Fruit fly (Drosophila melanogaster): ENCODE results near the gene Amnionless.

Amnionless gene

dm6 chr2L:285596-286023 is 3.3 kb downstream of the Amnionless start (continued):
- TF ChIP-seq CG6689 (GFP tag; IDR thresholded peaks at IDR 0.05) = peak; percentile 83
- TF ChIP-seq D (optimal IDR thresholded peaks at IDR 0.05) = no peak
- peak; percentile 12 for TF ChIP-seq D (GFP tag; optimal IDR thresholded peaks at IDR 0.05)
- TF ChIP-seq tx (GFP tag; optimal IDR thresholded peaks at IDR 0.05) = peak; percentile 31
- TF ChIP-seq Bgb (GFP tag; IDR thresholded peaks at IDR 0.05; ENCODE audit: partially characterized antibody) = peak; percentile 53; the same call in 1 of the 2 replicates
- no peak for TF ChIP-seq CG43689 (GFP tag; IDR thresholded peaks at IDR 0.05)
- peak; percentile 51 for TF ChIP-seq CG34376 (GFP tag; optimal IDR thresholded peaks at IDR 0.05)
- peak; percentile 22 for TF ChIP-seq nerfin-1 (tag; optimal IDR thresholded peaks at IDR 0.05)
- peak; percentile 75 for TF ChIP-seq vvl (GFP tag; IDR thresholded peaks at IDR 0.05)
- TF ChIP-seq E2f2 (GFP tag; IDR thresholded peaks at IDR 0.05) = peak; percentile 49; the same call in 1 of the 2 replicates
- peak; percentile 52 for TF ChIP-seq CG3847 (GFP tag; IDR thresholded peaks at IDR 0.05)
- TF ChIP-seq CG4820 (GFP tag; optimal IDR thresholded peaks at IDR 0.05) = peak; percentile 3
- peak; percentile 53 for TF ChIP-seq CG9727 (GFP tag; optimal IDR thresholded peaks at IDR 0.05)
- TF ChIP-seq Neu2 (GFP tag; optimal IDR thresholded peaks at IDR 0.05; ENCODE audit: borderline replicate concordance) = no peak
- TF ChIP-seq fu2 (GFP tag; optimal IDR thresholded peaks at IDR 0.05) = peak; percentile 21
- TF ChIP-seq onecut (GFP tag; IDR thresholded peaks at IDR 0.05) = peak; percentile 91
- peak; percentile 16 for TF ChIP-seq NC2β (GFP tag; optimal IDR thresholded peaks at IDR 0.05)
- TF ChIP-seq klu (GFP tag; IDR thresholded peaks at IDR 0.05) = no peak
- TF ChIP-seq lilli (GFP tag; optimal IDR thresholded peaks at IDR 0.05) = peak; percentile 70
- TF ChIP-seq CG8944 (GFP tag; optimal IDR thresholded peaks at IDR 0.05) = no peak
- TF ChIP-seq C15 (GFP tag; IDR thresholded peaks at IDR 0.05) = no peak
- no peak for TF ChIP-seq CG32772 (GFP tag; IDR thresholded peaks at IDR 0.05)
- TF ChIP-seq hbn (GFP tag; IDR thresholded peaks at IDR 0.05; ENCODE audit: partially characterized antibody) = 0 out of 2 replicates have a peak, but pooled peaks have one; percentile 15
- TF ChIP-seq dpn (GFP tag; optimal IDR thresholded peaks at IDR 0.05) = peak; percentile 24 to 32
- no peak for TF ChIP-seq CG15011 (GFP tag; optimal IDR thresholded peaks at IDR 0.05)
- no peak for TF ChIP-seq psq (GFP tag; optimal IDR thresholded peaks at IDR 0.05)
- TF ChIP-seq sens-2 (GFP tag; IDR thresholded peaks at IDR 0.05) = 0 out of 2 replicates have a peak, but pooled peaks have one; percentile 33
- peak; percentile 62 for TF ChIP-seq D19A (tag; optimal IDR thresholded peaks at IDR 0.05)

- peak; percentile 12 for TF ChIP-seq CG12942 (GFP tag; optimal IDR thresholded peaks at IDR 0.05)
- TF ChIP-seq Dip3 (GFP tag; optimal IDR thresholded peaks at IDR 0.05) = peak; percentile 6
- no peak for TF ChIP-seq Neu2 (GFP tag; optimal IDR thresholded peaks at IDR 0.05; ENCODE audit: borderline replicate concordance)
- TF ChIP-seq CG8765 (GFP tag; IDR thresholded peaks at IDR 0.05) = peak; percentile 48; the same call in 1 of the 2 replicates
- no peak for TF ChIP-seq CG4707 (GFP tag; optimal IDR thresholded peaks at IDR 0.05)
- peak; percentile 33; the same call in 1 of the 2 replicates for TF ChIP-seq CG10366 (GFP tag; IDR thresholded peaks at IDR 0.05)
- peak; percentile 10 for TF ChIP-seq Side (GFP tag; optimal IDR thresholded peaks at IDR 0.05)
- TF ChIP-seq chif (GFP tag; optimal IDR thresholded peaks at IDR 0.05) = peak in 1 of 2 experiments; percentile 13
- no peak for TF ChIP-seq CG18011 (GFP tag; optimal IDR thresholded peaks at IDR 0.05)
- TF ChIP-seq CG7745 (tag; optimal IDR thresholded peaks at IDR 0.05) = no peak
- peak; percentile 77 for TF ChIP-seq Sry-δ (GFP tag; optimal IDR thresholded peaks at IDR 0.05)
- 0 out of 2 replicates have a peak, but pooled peaks have one; percentile 11 for TF ChIP-seq sna (GFP tag; IDR thresholded peaks at IDR 0.05; ENCODE audit: partially characterized antibody)
- TF ChIP-seq CG9932 (GFP tag; IDR thresholded peaks at IDR 0.05) = peak; percentile 49
- peak; percentile 36 for TF ChIP-seq CG7786 (GFP tag; optimal IDR thresholded peaks at IDR 0.05)
- TF ChIP-seq pzg (GFP tag; optimal IDR thresholded peaks at IDR 0.05) = peak; percentile 71
- peak; percentile 75 for TF ChIP-seq sens (GFP tag)
- no peak for TF ChIP-seq croc (GFP tag; conservative IDR thresholded peaks at IDR 0.05)
- TF ChIP-seq bsh (GFP tag; optimal IDR thresholded peaks at IDR 0.05) = peak in 1 of 2 experiments; percentile 39
- no peak for TF ChIP-seq CG2202 (tag; optimal IDR thresholded peaks at IDR 0.05)
- TF ChIP-seq prd (optimal IDR thresholded peaks at IDR 0.05) = no peak
- TF ChIP-seq prd (GFP tag; IDR thresholded peaks at IDR 0.05) = 0 out of 3 replicates have a peak, but pooled peaks have one; percentile 43
- TF ChIP-seq Bdp1 (GFP tag; optimal IDR thresholded peaks at IDR 0.05) = no peak
- TF ChIP-seq exex (tag; optimal IDR thresholded peaks at IDR 0.05) = peak; percentile 37
- TF ChIP-seq Dad (GFP tag; optimal IDR thresholded peaks at IDR 0.05) = peak; percentile 2
- TF ChIP-seq Pdp1 (GFP tag; optimal IDR thresholded peaks at IDR 0.05) = peak in 1 of 2 experiments; percentile 57
- TF ChIP-seq CG43689 (GFP tag; IDR thresholded peaks at IDR 0.05) = no peak
Measured at dm6 chr2L:283071-283482, 5.9 kb downstream of the Amnionless start, which contains the start of gene CG11601. Gene CG11601, minus strand, starts transcription at chr2L:283269.
